Fruit fly (Drosophila melanogaster): ENCODE measurements around the gene CG33552.

dm6 chr2L:16706882-16707775, 24.8 kb downstream of the CG33552 start:
- no peak for TF ChIP-seq fkh (GFP tag; optimal IDR thresholded peaks at IDR 0.05)
- TF ChIP-seq Sox102F (GFP tag; optimal IDR thresholded peaks at IDR 0.05) = no peak
- TF ChIP-seq CG16779 (tag; optimal IDR thresholded peaks at IDR 0.05) = no peak
- TF ChIP-seq vri (GFP tag; optimal IDR thresholded peaks at IDR 0.05) = no peak
- TF ChIP-seq CG11762 (GFP tag; optimal IDR thresholded peaks at IDR 0.05; ENCODE audit: insufficient read depth) = no peak
- TF ChIP-seq CG8319 (GFP tag; optimal IDR thresholded peaks at IDR 0.05) = no peak
- no peak for TF ChIP-seq dsx (GFP tag; optimal IDR thresholded peaks at IDR 0.05; ENCODE audit: poor library complexity, severe bottlenecking)
- peak; percentile 47 for TF ChIP-seq Hr4 (GFP tag; optimal IDR thresholded peaks at IDR 0.05)
- TF ChIP-seq cyc (GFP tag; optimal IDR thresholded peaks at IDR 0.05) = no peak
- no peak for TF ChIP-seq OdsH (GFP tag; optimal IDR thresholded peaks at IDR 0.05)
- no peak for TF ChIP-seq CG31627 (GFP tag; optimal IDR thresholded peaks at IDR 0.05)
- TF ChIP-seq eg (GFP tag; IDR thresholded peaks at IDR 0.05) = no peak
- TF ChIP-seq CG6854 (GFP tag; optimal IDR thresholded peaks at IDR 0.05) = no peak

Measured in whole organism, prepupa.